Worm (Caenorhabditis elegans) whole organism, midembryonic: ENCODE results near the gene C31G12.1.

Source experiments
- cog-1 ChIP-seq: sonication (generic microtip); optimal IDR thresholded peaks from 2 replicates; lab custom pipeline; 2016; ENCODE audit warnings: missing genetic modification characterization, missing compliant biosample characterization
- flt-1 ChIP-seq: fragments of 200-800 bp; sonication (Bioruptor generic); IDR thresholded peaks from 2 replicates; pipeline ENCODE4 v1.3.6; 2022; ENCODE audit warnings: missing genetic modification characterization, missing compliant biosample characterization
- ref-1 ChIP-seq: fragments of 200-800 bp; sonication (Bioruptor generic); conservative IDR thresholded peaks from 2 replicates; pipeline ENCODE4 v1.3.6; 2022; ENCODE audit warnings: missing genetic modification reagents, missing genetic modification characterization, missing compliant biosample characterization
- ztf-29 ChIP-seq: fragments of 200-800 bp; sonication (Bioruptor generic); IDR thresholded peaks from 2 replicates; pipeline ENCODE4 v1.3.6; 2022; ENCODE audit warnings: missing genetic modification reagents, missing genetic modification characterization, missing compliant biosample characterization

ce11 chrV:18178659-18179058 lies 1.1 kb upstream of the C31G12.1 start, which contains the start of gene C31G12.4:
- TF ChIP-seq ztf-29 (GFP tag; lab: Robert Waterston, UW) = no peak
- TF ChIP-seq flt-1 = no peak
- no peak for TF ChIP-seq ref-1 (GFP tag; lab: Robert Waterston, UW)
- TF ChIP-seq cog-1 (tag; lab: Kevin White, UChicago) = no peak
